Worm (Caenorhabditis elegans): ENCODE results near the gene plst-1.

plst-1 gene

ce11 chrIV:1289327-1289726 is at the start of gene plst-1:
TSS of gene plst-1 (plus strand) at chrIV:1289627.
- TF ChIP-seq die-1 (tag; optimal IDR thresholded peaks at IDR 0.05) (no peak), nhr-27 (tag; optimal IDR thresholded peaks at IDR 0.05) (no peak), Y56A3A.18 (GFP tag; IDR thresholded peaks at IDR 0.05) (no peak), F55B11.4 (tag; optimal IDR thresholded peaks at IDR 0.05; ENCODE audit: borderline replicate concordance, insufficient read depth) (no peak), lin-26 (GFP tag; IDR thresholded peaks at IDR 0.05) (no peak), lsy-27 (tag; optimal IDR thresholded peaks at IDR 0.05; ENCODE audit: borderline replicate concordance, insufficient read depth) (no peak), attf-6 (GFP tag; IDR thresholded peaks at IDR 0.05) (no peak), zim-3 (tag; optimal IDR thresholded peaks at IDR 0.05) (no peak), D2030.7 (GFP tag; IDR thresholded peaks at IDR 0.05) (no peak), egl-44 (GFP tag; IDR thresholded peaks at IDR 0.05) (no peak), B0261.1 (tag; optimal IDR thresholded peaks at IDR 0.05) (no peak), chd-7 (tag; optimal IDR thresholded peaks at IDR 0.05) (no peak), rec-8 (tag; optimal IDR thresholded peaks at IDR 0.05) (no peak), nfyb-1 (GFP tag; IDR thresholded peaks at IDR 0.05) (no peak), efl-1 (GFP tag; optimal IDR thresholded peaks at IDR 0.05) (no peak), F57C9.4 (tag; optimal IDR thresholded peaks at IDR 0.05) (no peak), nfya-1 (tag; optimal IDR thresholded peaks at IDR 0.05; ENCODE audit: borderline replicate concordance, insufficient read depth) (no peak), ztf-22 (GFP tag; optimal IDR thresholded peaks at IDR 0.05) (no peak), pha-4 (tag; optimal IDR thresholded peaks at IDR 0.05) (no peak)

ce11 chrIV:1239686-1240085 is 49.7 kb upstream of the plst-1 start, which contains the start of gene F38A1.8:
TSS of gene F38A1.8 (minus strand) at chrIV:1239852.
- TF ChIP-seq tbx-9 (tag; optimal IDR thresholded peaks at IDR 0.05; ENCODE audit: borderline replicate concordance) (no peak), let-607 (tag; optimal IDR thresholded peaks at IDR 0.05) (peak; percentile 97 to 98), lin-54 (GFP tag; optimal IDR thresholded peaks at IDR 0.05) (peak; percentile 56), him-1 (tag; optimal IDR thresholded peaks at IDR 0.05) (peak; percentile 45), ama-1 (optimal IDR thresholded peaks at IDR 0.05) (no peak), ama-1 (GFP tag; optimal IDR thresholded peaks at IDR 0.05) (no peak), dpl-1 (GFP tag; optimal IDR thresholded peaks at IDR 0.05) (peak; percentile 41), efl-1 (GFP tag; optimal IDR thresholded peaks at IDR 0.05) (peak; percentile 47), athp-1 (tag; optimal IDR thresholded peaks at IDR 0.05) (no peak), ceh-79 (tag; optimal IDR thresholded peaks at IDR 0.05) (no peak), somi-1 (GFP tag; optimal IDR thresholded peaks at IDR 0.05) (no peak), F23B12.7 (tag; optimal IDR thresholded peaks at IDR 0.05; ENCODE audit: insufficient read depth) (peak; percentile 6), mcd-1 (GFP tag; IDR thresholded peaks at IDR 0.05) (peak; percentile 50; the same call in 1 of the 2 replicates)

- TF ChIP-seq ceh-27 (GFP tag; optimal IDR thresholded peaks at IDR 0.05) (no peak), egrh-3 (GFP tag; IDR thresholded peaks at IDR 0.05) (no peak), mxl-1 (tag; optimal IDR thresholded peaks at IDR 0.05) (no peak), F37B4.10 (GFP tag; IDR thresholded peaks at IDR 0.05) (no peak), snpc-4 (GFP tag; optimal IDR thresholded peaks at IDR 0.05) (no peak), snpc-4 (tag; optimal IDR thresholded peaks at IDR 0.05) (no peak), ceh-40 (GFP tag; IDR thresholded peaks at IDR 0.05) (no peak), atf-7 (tag; optimal IDR thresholded peaks at IDR 0.05) (no peak), dpl-1 (GFP tag; optimal IDR thresholded peaks at IDR 0.05) (no peak), mes-4 (tag; optimal IDR thresholded peaks at IDR 0.05) (no peak)
Observed at ce11 chrIV:1243295-1243694, 46.1 kb upstream of the plst-1 start, which contains the start of gene F38A1.15. TSS of gene F38A1.15 (minus strand) at chrIV:1243395.
